Fruit fly (Drosophila melanogaster) Kc167 (cell line): ENCODE results near the gene dlt.

Experiments used
- Sin3A ChIP-seq: fragments of >200 bp; optimal IDR thresholded peaks from 2 replicates; lab custom pipeline; 2018; ENCODE audit warnings: missing external identifiers
- psq ChIP-seq: fragments of >200 bp; optimal IDR thresholded peaks from 2 replicates; lab custom pipeline; 2017; ENCODE audit warnings: missing external identifiers

DNA sequence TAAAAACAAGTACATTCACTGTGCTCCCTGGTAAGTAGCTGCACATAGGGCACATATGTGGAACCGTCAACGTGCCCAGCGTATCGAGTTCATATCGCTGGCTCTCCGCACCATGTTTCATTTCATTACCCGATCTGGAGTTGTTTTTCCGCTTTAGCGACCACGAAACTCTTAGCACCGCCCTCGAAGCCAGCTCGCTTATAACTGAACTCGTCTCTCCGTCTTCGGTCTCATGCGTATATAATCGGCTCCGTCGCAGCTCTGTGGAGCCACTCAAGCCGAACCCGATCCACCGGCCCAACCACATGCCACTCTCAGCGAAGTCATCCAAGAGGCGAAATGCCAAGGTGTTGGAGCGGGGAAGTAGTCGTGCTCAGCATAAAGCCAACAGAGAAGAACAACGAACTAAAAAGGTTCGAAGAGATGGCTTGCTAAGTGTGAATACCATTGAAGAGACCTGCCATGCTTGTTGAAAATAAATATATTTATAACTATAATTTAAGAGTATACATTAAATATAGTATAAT is 39.6 kb downstream of the dlt start, which contains the start of gene Cht2:
- TF ChIP-seq psq (lab: Kevin White, UChicago) (no peak), Sin3A (lab: Kevin White, UChicago) (no peak)
